Worm (Caenorhabditis elegans) whole organism, L4/young adult: ENCODE measurements around the gene try-14.

Source experiments
- W03F9.2 ChIP-seq: fragments of 150-350 bp; optimal IDR thresholded peaks from 2 replicates; lab custom pipeline; 2014; ENCODE audit warnings: missing biosample characterization, missing genetic modification characterization
- him-1 ChIP-seq: sonication (generic microtip); optimal IDR thresholded peaks from 2 replicates; lab custom pipeline; 2016; ENCODE audit warnings: missing genotype, missing genetic modification reagents, missing genetic modification characterization, missing compliant biosample characterization

ce11 chrX:7457154-7457674 is 38.2 kb downstream of the try-14 start:
- TF ChIP-seq him-1 (tag; lab: Kevin White, UChicago) (no peak), W03F9.2 (tag; lab: Kevin White, UChicago) (no peak)
